1 fruit fly cellular context compared by ENCODE assay signal in the genomic region with DNA sequence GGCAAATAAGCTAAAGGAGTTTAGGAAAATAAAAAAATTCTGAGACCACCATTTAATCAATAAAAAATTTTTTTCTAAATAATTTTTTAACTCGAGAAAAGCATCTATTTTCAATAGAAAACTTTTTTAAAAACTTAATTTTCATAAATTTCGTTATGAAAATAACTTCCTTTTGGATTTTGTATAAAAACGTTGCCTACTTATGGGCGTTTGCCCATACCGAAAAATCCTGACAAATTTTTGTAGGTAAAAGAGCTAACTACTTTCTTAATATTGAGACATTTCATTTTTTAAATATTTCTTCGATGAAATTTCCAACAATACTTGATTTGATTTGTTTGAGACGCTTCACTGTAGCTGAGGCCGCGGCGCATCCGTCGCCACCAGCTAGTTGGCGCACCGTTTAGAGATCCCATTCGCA.
TF ChIP-seq lines count a peak whose summit lies in the region.

No protein-coding gene starts in this region.

TF ChIP-seq in whole organism, embryonic, 481 proteins besides CTCF, POLR2A, EP300 and RAD21 (continued from another document and continues in another):
- TF ChIP-seq Neu2 (GFP tag; optimal IDR thresholded peaks at IDR 0.05; lab: Kevin White, UChicago; ENCODE audit: borderline replicate concordance) (no peak), CG17802 (tag; optimal IDR thresholded peaks at IDR 0.05; lab: Kevin White, UChicago) (no peak), CG12391 (tag; optimal IDR thresholded peaks at IDR 0.05; lab: Kevin White, UChicago) (peak; percentile 62), H2.0 (GFP tag; IDR thresholded peaks at IDR 0.05; lab: Robert Waterston, UW) (peak; percentile 14; the same call in 1 of the 2 replicates), Dp (GFP tag; optimal IDR thresholded peaks at IDR 0.05; lab: Kevin White, UChicago) (no peak), eve (GFP tag; optimal IDR thresholded peaks at IDR 0.05; lab: Kevin White, UChicago) (peak in 1 of 2 experiments; percentile 68), cwo (GFP tag; optimal IDR thresholded peaks at IDR 0.05; lab: Kevin White, UChicago) (no peak), Max (GFP tag; optimal IDR thresholded peaks at IDR 0.05; lab: Kevin White, UChicago) (peak; percentile 56), bigmax (GFP tag; optimal IDR thresholded peaks at IDR 0.05; lab: Kevin White, UChicago) (no peak), Gug (GFP tag; IDR thresholded peaks at IDR 0.05; lab: Robert Waterston, UW) (no peak), CG15601 (tag; optimal IDR thresholded peaks at IDR 0.05; lab: Kevin White, UChicago) (peak; percentile 25), CG10654 (GFP tag; optimal IDR thresholded peaks at IDR 0.05; lab: Kevin White, UChicago) (peak; percentile 46), CG32772 (GFP tag; IDR thresholded peaks at IDR 0.05; lab: Robert Waterston, UW) (no peak; the same call in 1 of the 2 replicates), nmo (GFP tag; optimal IDR thresholded peaks at IDR 0.05; lab: Kevin White, UChicago) (peak; percentile 73), Hand (GFP tag; optimal IDR thresholded peaks at IDR 0.05; lab: Kevin White, UChicago) (no peak), eyg (GFP tag; optimal IDR thresholded peaks at IDR 0.05; lab: Kevin White, UChicago) (no peak), ase (GFP tag; IDR thresholded peaks at IDR 0.05; lab: Robert Waterston, UW) (no peak), ttk (GFP tag; IDR thresholded peaks at IDR 0.05; lab: Robert Waterston, UW) (no peak), cad (GFP tag; optimal IDR thresholded peaks at IDR 0.05; lab: Kevin White, UChicago) (no peak), CG5953 (GFP tag; IDR thresholded peaks at IDR 0.05; lab: Robert Waterston, UW) (no peak), Meics (GFP tag; optimal IDR thresholded peaks at IDR 0.05; lab: Kevin White, UChicago) (peak; percentile 57), CG7987 (GFP tag; optimal IDR thresholded peaks at IDR 0.05; lab: Kevin White, UChicago) (no peak), CG2712 (tag; optimal IDR thresholded peaks at IDR 0.05; lab: Kevin White, UChicago) (peak; percentile 63), CG1647 (GFP tag; optimal IDR thresholded peaks at IDR 0.05; lab: Kevin White, UChicago) (no peak), PHDP (tag; optimal IDR thresholded peaks at IDR 0.05; lab: Kevin White, UChicago) (peak; percentile 43), insv (GFP tag; optimal IDR thresholded peaks at IDR 0.05; lab: Kevin White, UChicago) (no peak), CG10543 (GFP tag; optimal IDR thresholded peaks at IDR 0.05; lab: Kevin White, UChicago) (no peak), zen (tag; optimal IDR thresholded peaks at IDR 0.05; lab: Kevin White, UChicago) (no peak), Oli (tag; optimal IDR thresholded peaks at IDR 0.05; lab: Kevin White, UChicago) (peak; percentile 71), mirr (GFP tag; optimal IDR thresholded peaks at IDR 0.05; lab: Kevin White, UChicago) (no peak), CG11696 (GFP tag; IDR thresholded peaks at IDR 0.05; lab: Robert Waterston, UW) (no peak), h (optimal IDR thresholded peaks at IDR 0.05; lab: Kevin White, UChicago) (no peak), Hmx (GFP tag; optimal IDR thresholded peaks at IDR 0.05; lab: Kevin White, UChicago) (no peak), gce (GFP tag; IDR thresholded peaks at IDR 0.05; lab: Robert Waterston, UW) (no peak), HLH3B (GFP tag; IDR thresholded peaks at IDR 0.05; lab: Robert Waterston, UW) (0 out of 2 replicates have a peak, but pooled peaks have one; percentile 25), CG12744 (GFP tag; optimal IDR thresholded peaks at IDR 0.05; lab: Kevin White, UChicago) (peak; percentile 15), CG15011 (GFP tag; optimal IDR thresholded peaks at IDR 0.05; lab: Kevin White, UChicago) (no peak), Ssrp (tag; optimal IDR thresholded peaks at IDR 0.05; lab: Kevin White, UChicago) (peak; percentile 66), gcm (GFP tag; optimal IDR thresholded peaks at IDR 0.05; lab: Kevin White, UChicago) (peak; percentile 7), CG31388 (GFP tag; optimal IDR thresholded peaks at IDR 0.05; lab: Kevin White, UChicago) (no peak), CG11504 (tag; optimal IDR thresholded peaks at IDR 0.05; lab: Kevin White, UChicago) (peak; percentile 72), CG2129 (GFP tag; IDR thresholded peaks at IDR 0.05; lab: Robert Waterston, UW; ENCODE audit: partially characterized antibody) (no peak), ci (GFP tag; IDR thresholded peaks at IDR 0.05; lab: Robert Waterston, UW) (0 out of 3 replicates have a peak, but pooled peaks have one; percentile 7), Asciz (GFP tag; optimal IDR thresholded peaks at IDR 0.05; lab: Kevin White, UChicago) (peak; percentile 69), Fer2 (tag; optimal IDR thresholded peaks at IDR 0.05; lab: Kevin White, UChicago) (peak; percentile 14), D (optimal IDR thresholded peaks at IDR 0.05; lab: Kevin White, UChicago) (no peak), D (GFP tag; optimal IDR thresholded peaks at IDR 0.05; lab: Kevin White, UChicago) (peak; percentile 44), CG4328 (GFP tag; optimal IDR thresholded peaks at IDR 0.05; lab: Kevin White, UChicago) (no peak), Ets65A (GFP tag; lab: Kevin White, UChicago) (peak; percentile 83), CG6813 (GFP tag; optimal IDR thresholded peaks at IDR 0.05; lab: Kevin White, UChicago) (no peak), CG8924 (tag; optimal IDR thresholded peaks at IDR 0.05; lab: Kevin White, UChicago) (peak; percentile 44), CG2875 (GFP tag; optimal IDR thresholded peaks at IDR 0.05; lab: Kevin White, UChicago) (peak; percentile 33), Dek (tag; optimal IDR thresholded peaks at IDR 0.05; lab: Kevin White, UChicago) (peak; percentile 19), CG30020 (tag; optimal IDR thresholded peaks at IDR 0.05; lab: Kevin White, UChicago) (no peak), TFAM (GFP tag; optimal IDR thresholded peaks at IDR 0.05; lab: Kevin White, UChicago) (no peak), CG8388 (GFP tag; optimal IDR thresholded peaks at IDR 0.05; lab: Kevin White, UChicago) (peak; percentile 44), z (GFP tag; IDR thresholded peaks at IDR 0.05; lab: Robert Waterston, UW) (no peak), sna (GFP tag; IDR thresholded peaks at IDR 0.05; lab: Robert Waterston, UW; ENCODE audit: partially characterized antibody) (no peak), cg (GFP tag; optimal IDR thresholded peaks at IDR 0.05; lab: Kevin White, UChicago) (no peak), oc (tag; optimal IDR thresholded peaks at IDR 0.05; lab: Kevin White, UChicago) (no peak), kni (GFP tag; optimal IDR thresholded peaks at IDR 0.05; lab: Kevin White, UChicago) (no peak), CG6791 (GFP tag; IDR thresholded peaks at IDR 0.05; lab: Robert Waterston, UW; ENCODE audit: partially characterized antibody) (no peak), tap (tag; optimal IDR thresholded peaks at IDR 0.05; lab: Kevin White, UChicago) (no peak), Nf-YB (GFP tag; optimal IDR thresholded peaks at IDR 0.05; lab: Kevin White, UChicago) (peak; percentile 30), br (optimal IDR thresholded peaks at IDR 0.05; lab: Kevin White, UChicago) (no peak), CG3065 (GFP tag; optimal IDR thresholded peaks at IDR 0.05; lab: Kevin White, UChicago) (no peak), sr (GFP tag; IDR thresholded peaks at IDR 0.05; lab: Robert Waterston, UW) (no peak), NC2β (GFP tag; optimal IDR thresholded peaks at IDR 0.05; lab: Kevin White, UChicago) (no peak), knrl (GFP tag; IDR thresholded peaks at IDR 0.05; lab: Robert Waterston, UW; ENCODE audit: partially characterized antibody) (no peak), CG10147 (GFP tag; optimal IDR thresholded peaks at IDR 0.05; lab: Kevin White, UChicago) (no peak), CG10565 (GFP tag; optimal IDR thresholded peaks at IDR 0.05; lab: Kevin White, UChicago) (no peak), sisA (GFP tag; IDR thresholded peaks at IDR 0.05; lab: Robert Waterston, UW) (0 out of 2 replicates have a peak, but pooled peaks have one; percentile 10), sqz (GFP tag; optimal IDR thresholded peaks at IDR 0.05; lab: Kevin White, UChicago) (no peak), sob (GFP tag; IDR thresholded peaks at IDR 0.05; lab: Robert Waterston, UW) (no peak), CG13624 (GFP tag; optimal IDR thresholded peaks at IDR 0.05; lab: Kevin White, UChicago) (no peak), Nf-YC (tag; optimal IDR thresholded peaks at IDR 0.05; lab: Kevin White, UChicago) (no peak), CG3163 (GFP tag; optimal IDR thresholded peaks at IDR 0.05; lab: Kevin White, UChicago) (no peak), CG10462 (GFP tag; optimal IDR thresholded peaks at IDR 0.05; lab: Kevin White, UChicago) (peak; percentile 17), jigr1 (GFP tag; IDR thresholded peaks at IDR 0.05; lab: Robert Waterston, UW) (no peak), Hsf (GFP tag; optimal IDR thresholded peaks at IDR 0.05; lab: Kevin White, UChicago) (peak; percentile 33), CG17612 (GFP tag; IDR thresholded peaks at IDR 0.05; lab: Robert Waterston, UW) (no peak), tio (GFP tag; optimal IDR thresholded peaks at IDR 0.05; lab: Kevin White, UChicago) (peak; percentile 69), CG31441 (GFP tag; IDR thresholded peaks at IDR 0.05; lab: Robert Waterston, UW) (peak; percentile 71), fru (optimal IDR thresholded peaks at IDR 0.05; lab: Kevin White, UChicago) (no peak), Mad (GFP tag; optimal IDR thresholded peaks at IDR 0.05; lab: Kevin White, UChicago) (no peak), BEAF-32 (GFP tag; optimal IDR thresholded peaks at IDR 0.05; lab: Kevin White, UChicago) (no peak), fu2 (GFP tag; optimal IDR thresholded peaks at IDR 0.05; lab: Kevin White, UChicago) (no peak), ab (GFP tag; optimal IDR thresholded peaks at IDR 0.05; lab: Kevin White, UChicago) (no peak), CG14050 (GFP tag; IDR thresholded peaks at IDR 0.05; lab: Robert Waterston, UW) (no peak), esg (GFP tag; conservative IDR thresholded peaks at IDR 0.05; lab: Robert Waterston, UW) (0 out of 2 replicates have a peak, but pooled peaks have one; percentile 23), CG2199 (GFP tag; IDR thresholded peaks at IDR 0.05; lab: Robert Waterston, UW) (no peak), CG17328 (GFP tag; IDR thresholded peaks at IDR 0.05; lab: Robert Waterston, UW) (peak; percentile 21; the same call in 1 of the 2 replicates), Antp (GFP tag; optimal IDR thresholded peaks at IDR 0.05; lab: Kevin White, UChicago) (peak; percentile 26), Bteb2 (GFP tag; optimal IDR thresholded peaks at IDR 0.05; lab: Kevin White, UChicago) (peak; percentile 27), CG4707 (GFP tag; optimal IDR thresholded peaks at IDR 0.05; lab: Kevin White, UChicago) (no peak), lola (GFP tag; optimal IDR thresholded peaks at IDR 0.05; lab: Kevin White, UChicago) (peak in 1 of 3 experiments; percentile 53), CG12104 (GFP tag; optimal IDR thresholded peaks at IDR 0.05; lab: Kevin White, UChicago) (peak; percentile 56), amos (GFP tag; IDR thresholded peaks at IDR 0.05; lab: Robert Waterston, UW; ENCODE audit: partially characterized antibody) (no peak), CG7271 (tag; optimal IDR thresholded peaks at IDR 0.05; lab: Kevin White, UChicago) (no peak), ssp (GFP tag; IDR thresholded peaks at IDR 0.05; lab: Robert Waterston, UW) (no peak), Opbp (GFP tag; IDR thresholded peaks at IDR 0.05; lab: Robert Waterston, UW; ENCODE audit: partially characterized antibody) (no peak), CG1603 (tag; optimal IDR thresholded peaks at IDR 0.05; lab: Kevin White, UChicago) (no peak), CG3726 (GFP tag; IDR thresholded peaks at IDR 0.05; lab: Robert Waterston, UW) (0 out of 3 replicates have a peak, but pooled peaks have one; percentile 33), Abd-B (GFP tag; optimal IDR thresholded peaks at IDR 0.05; lab: Kevin White, UChicago) (peak; percentile 8), yki (optimal IDR thresholded peaks at IDR 0.05; lab: Kevin White, UChicago) (no peak), CG14441 (GFP tag; IDR thresholded peaks at IDR 0.05; lab: Robert Waterston, UW) (peak; percentile 32; the same call in 1 of the 2 replicates), HLH4C (GFP tag; IDR thresholded peaks at IDR 0.05; lab: Robert Waterston, UW; ENCODE audit: partially characterized antibody) (no peak), wor (GFP tag; IDR thresholded peaks at IDR 0.05; lab: Robert Waterston, UW) (peak; percentile 49; the same call in 1 of the 2 replicates), CG1602 (GFP tag; optimal IDR thresholded peaks at IDR 0.05; lab: Kevin White, UChicago) (peak; percentile 13), lbe (GFP tag; optimal IDR thresholded peaks at IDR 0.05; lab: Kevin White, UChicago) (no peak), her (GFP tag; optimal IDR thresholded peaks at IDR 0.05; lab: Kevin White, UChicago) (no peak), tll (GFP tag; optimal IDR thresholded peaks at IDR 0.05; lab: Kevin White, UChicago) (no peak), ap (GFP tag; IDR thresholded peaks at IDR 0.05; lab: Robert Waterston, UW) (no peak), CG17829 (tag; optimal IDR thresholded peaks at IDR 0.05; lab: Kevin White, UChicago) (peak; percentile 52), CG3847 (GFP tag; IDR thresholded peaks at IDR 0.05; lab: Robert Waterston, UW) (no peak), emc (GFP tag; optimal IDR thresholded peaks at IDR 0.05; lab: Kevin White, UChicago) (no peak), CG15479 (GFP tag; optimal IDR thresholded peaks at IDR 0.05; lab: Kevin White, UChicago) (no peak), crc (GFP tag; optimal IDR thresholded peaks at IDR 0.05; lab: Kevin White, UChicago) (no peak), CG11398 (GFP tag; optimal IDR thresholded peaks at IDR 0.05; lab: Kevin White, UChicago) (peak; percentile 42), kah (GFP tag; optimal IDR thresholded peaks at IDR 0.05; lab: Kevin White, UChicago) (no peak), CG13894 (tag; optimal IDR thresholded peaks at IDR 0.05; lab: Kevin White, UChicago) (no peak), HmgZ (tag; optimal IDR thresholded peaks at IDR 0.05; lab: Kevin White, UChicago) (no peak), CG1832 (GFP tag; optimal IDR thresholded peaks at IDR 0.05; lab: Kevin White, UChicago) (no peak), Taf1 (GFP tag; IDR thresholded peaks at IDR 0.05; lab: Robert Waterston, UW) (no peak), CG10274 (GFP tag; optimal IDR thresholded peaks at IDR 0.05; lab: Kevin White, UChicago) (peak; percentile 22), Gsc (GFP tag; IDR thresholded peaks at IDR 0.05; lab: Robert Waterston, UW) (no peak), CG30431 (GFP tag; optimal IDR thresholded peaks at IDR 0.05; lab: Kevin White, UChicago) (no peak), tin (GFP tag; optimal IDR thresholded peaks at IDR 0.05; lab: Kevin White, UChicago) (peak; percentile 33), CG6272 (GFP tag; IDR thresholded peaks at IDR 0.05; lab: Robert Waterston, UW) (no peak), Sox100B (GFP tag; optimal IDR thresholded peaks at IDR 0.05; lab: Kevin White, UChicago) (peak; percentile 78)
